Worm (Caenorhabditis elegans) whole organism, late embryonic: ENCODE measurements around the gene nhr-27.
A peak's percentile ranks its signal among the peaks of the same experiment; 100 is the strongest.

ENCODE experiments used
- C08G9.2 ChIP-seq: sonication (generic microtip); optimal IDR thresholded peaks from 2 replicates; lab custom pipeline; 2016; ENCODE audit warnings: mild to moderate bottlenecking, missing genetic modification characterization, moderate library complexity, missing compliant biosample characterization
- F13H6.1 ChIP-seq: sonication (generic microtip); optimal IDR thresholded peaks from 2 replicates; lab custom pipeline; 2016; ENCODE audit warnings: missing genetic modification characterization, missing compliant biosample characterization
- K02D7.2 ChIP-seq: sonication (generic microtip); optimal IDR thresholded peaks from 2 replicates; lab custom pipeline; 2017; ENCODE audit warnings: mild to moderate bottlenecking, missing genetic modification characterization, missing compliant biosample characterization
- K09A11.1 ChIP-seq: sonication (generic microtip); optimal IDR thresholded peaks from 2 replicates; lab custom pipeline; 2017; ENCODE audit warnings: antibody characterized with exemption, mild to moderate bottlenecking, missing genetic modification characterization, missing compliant biosample characterization; ENCODE audit not compliant: insufficient read depth
- T23F11.4 ChIP-seq: fragments of 200-800 bp; sonication (Bioruptor generic); optimal IDR thresholded peaks from 2 replicates; lab custom pipeline; 2018; ENCODE audit warnings: mild to moderate bottlenecking, missing genetic modification characterization, missing compliant biosample characterization
- ahr-1 ChIP-seq: sonication (generic microtip); optimal IDR thresholded peaks from 2 replicates; lab custom pipeline; 2016; ENCODE audit warnings: missing genetic modification characterization, missing compliant biosample characterization
- ama-1 ChIP-seq: fragments of 150-350 bp; optimal IDR thresholded peaks from 2 replicates; lab custom pipeline; 2014
- ceh-14 ChIP-seq: sonication (generic microtip); optimal IDR thresholded peaks from 2 replicates; lab custom pipeline; 2016; ENCODE audit warnings: missing genotype, missing genetic modification characterization, missing compliant biosample characterization
- ceh-18 ChIP-seq: sonication (generic microtip); optimal IDR thresholded peaks from 2 replicates; lab custom pipeline; 2016; ENCODE audit warnings: missing genetic modification characterization, missing compliant biosample characterization
- ceh-19 ChIP-seq: fragments of 200-800 bp; sonication (Bioruptor generic); optimal IDR thresholded peaks from 2 replicates; lab custom pipeline; 2018; ENCODE audit warnings: mild to moderate bottlenecking, missing genetic modification characterization, missing compliant biosample characterization
- ceh-2 ChIP-seq: sonication (generic microtip); optimal IDR thresholded peaks from 2 replicates; lab custom pipeline; 2016; ENCODE audit warnings: missing genotype, missing genetic modification characterization, missing compliant biosample characterization
- ceh-22 ChIP-seq: sonication (generic microtip); optimal IDR thresholded peaks from 2 replicates; lab custom pipeline; 2017; ENCODE audit warnings: missing biosample characterization, missing genetic modification characterization
- ceh-24 ChIP-seq: sonication (generic microtip); optimal IDR thresholded peaks from 2 replicates; lab custom pipeline; 2016; ENCODE audit warnings: mild to moderate bottlenecking, missing genetic modification characterization, missing compliant biosample characterization
- ceh-31 ChIP-seq: sonication (generic microtip); optimal IDR thresholded peaks from 2 replicates; lab custom pipeline; 2016; ENCODE audit warnings: missing genetic modification characterization, missing compliant biosample characterization
- ceh-34 ChIP-seq: sonication (generic microtip); optimal IDR thresholded peaks from 2 replicates; lab custom pipeline; 2016; ENCODE audit warnings: mild to moderate bottlenecking, missing genetic modification characterization, missing compliant biosample characterization
- ceh-6 ChIP-seq: fragments of 200-800 bp; sonication (Bioruptor generic); optimal IDR thresholded peaks from 2 replicates; lab custom pipeline; 2018; ENCODE audit warnings: mild to moderate bottlenecking, missing genetic modification characterization, missing compliant biosample characterization
- dmd-4 ChIP-seq: sonication (generic microtip); optimal IDR thresholded peaks from 2 replicates; lab custom pipeline; 2016; ENCODE audit warnings: borderline replicate concordance, missing genetic modification characterization, missing compliant biosample characterization
- dve-1 ChIP-seq: sonication (generic microtip); optimal IDR thresholded peaks from 2 replicates; lab custom pipeline; 2017; ENCODE audit warnings: antibody characterized with exemption, mild to moderate bottlenecking, missing genetic modification characterization, missing compliant biosample characterization
- elt-2 ChIP-seq: sonication (generic microtip); optimal IDR thresholded peaks from 2 replicates; lab custom pipeline; 2016; ENCODE audit warnings: missing genetic modification reagents, missing genetic modification characterization, missing compliant biosample characterization
- ets-4 ChIP-seq: sonication (generic microtip); optimal IDR thresholded peaks from 2 replicates; lab custom pipeline; 2016; ENCODE audit warnings: missing genetic modification characterization, missing compliant biosample characterization
- eyg-1 ChIP-seq: sonication (generic microtip); optimal IDR thresholded peaks from 2 replicates; lab custom pipeline; 2016; ENCODE audit warnings: missing genotype, missing genetic modification characterization, missing compliant biosample characterization
- fkh-6 ChIP-seq: sonication (generic microtip); optimal IDR thresholded peaks from 2 replicates; lab custom pipeline; 2016; ENCODE audit warnings: missing genetic modification characterization, missing compliant biosample characterization
- hlh-13 ChIP-seq: fragments of 200-800 bp; sonication (Bioruptor generic); optimal IDR thresholded peaks from 2 replicates; lab custom pipeline; 2018; ENCODE audit warnings: mild to moderate bottlenecking, missing genetic modification characterization, missing compliant biosample characterization
- hlh-15 ChIP-seq: sonication (generic microtip); optimal IDR thresholded peaks from 2 replicates; lab custom pipeline; 2016; ENCODE audit warnings: missing genetic modification characterization, missing compliant biosample characterization
- hlh-6 ChIP-seq: sonication (generic microtip); optimal IDR thresholded peaks from 2 replicates; lab custom pipeline; 2016; ENCODE audit warnings: missing genotype, missing genetic modification characterization, missing compliant biosample characterization
- hlh-8 ChIP-seq: sonication (generic microtip); optimal IDR thresholded peaks from 2 replicates; lab custom pipeline; 2016; ENCODE audit warnings: missing genotype, missing genetic modification characterization, missing compliant biosample characterization
- madf-2 ChIP-seq: sonication (generic microtip); optimal IDR thresholded peaks from 2 replicates; lab custom pipeline; 2017; ENCODE audit warnings: missing genetic modification characterization, missing compliant biosample characterization
- nfya-1 ChIP-seq: sonication (generic microtip); optimal IDR thresholded peaks from 2 replicates; lab custom pipeline; 2017; ENCODE audit warnings: missing genetic modification characterization, mild to moderate bottlenecking, missing compliant biosample characterization, antibody characterized with exemption, moderate library complexity
- nhr-232 ChIP-seq: sonication (generic microtip); optimal IDR thresholded peaks from 2 replicates; lab custom pipeline; 2016; ENCODE audit warnings: missing genetic modification characterization, missing compliant biosample characterization
- npax-4 ChIP-seq: sonication (generic microtip); optimal IDR thresholded peaks from 2 replicates; lab custom pipeline; 2016; ENCODE audit warnings: missing genetic modification characterization, missing compliant biosample characterization
- odd-2 ChIP-seq: sonication (generic microtip); optimal IDR thresholded peaks from 2 replicates; lab custom pipeline; 2017; ENCODE audit warnings: antibody characterized with exemption, mild to moderate bottlenecking, missing genetic modification characterization, missing compliant biosample characterization
- pat-9 ChIP-seq: fragments of 200-800 bp; sonication (Bioruptor generic); optimal IDR thresholded peaks from 2 replicates; lab custom pipeline; 2018; ENCODE audit warnings: mild to moderate bottlenecking, missing genetic modification characterization, moderate library complexity, missing compliant biosample characterization
- pha-2 ChIP-seq: sonication (generic microtip); optimal IDR thresholded peaks from 2 replicates; lab custom pipeline; 2017; ENCODE audit warnings: mild to moderate bottlenecking, missing genetic modification characterization, missing compliant biosample characterization
- pqm-1 ChIP-seq: sonication (generic microtip); optimal IDR thresholded peaks from 2 replicates; lab custom pipeline; 2016; ENCODE audit warnings: missing genetic modification characterization, missing compliant biosample characterization
- pros-1 ChIP-seq: fragments of 150-350 bp; optimal IDR thresholded peaks from 2 replicates; lab custom pipeline; 2014; ENCODE audit warnings: missing biosample characterization, missing genetic modification reagents, missing genetic modification characterization
- ref-2 ChIP-seq: sonication (generic microtip); optimal IDR thresholded peaks from 2 replicates; lab custom pipeline; 2016; ENCODE audit warnings: missing genetic modification characterization, missing compliant biosample characterization
- rnt-1 ChIP-seq: sonication (generic microtip); optimal IDR thresholded peaks from 2 replicates; lab custom pipeline; 2016; ENCODE audit warnings: missing genetic modification characterization, missing compliant biosample characterization
- sdc-2 ChIP-seq: sonication (generic microtip); optimal IDR thresholded peaks from 2 replicates; lab custom pipeline; 2016; ENCODE audit warnings: missing genotype, missing genetic modification characterization, missing compliant biosample characterization
- sox-2 ChIP-seq: fragments of 200-800 bp; sonication (Bioruptor generic); IDR thresholded peaks from 2 replicates; pipeline ENCODE4 v1.3.6; 2022; ENCODE audit warnings: missing genetic modification reagents, missing genetic modification characterization, missing compliant biosample characterization
- syd-9 ChIP-seq: sonication (generic microtip); optimal IDR thresholded peaks from 2 replicates; lab custom pipeline; 2016; ENCODE audit warnings: mild to moderate bottlenecking, missing genetic modification characterization, moderate library complexity, missing compliant biosample characterization
- tbx-2 ChIP-seq: sonication (generic microtip); optimal IDR thresholded peaks from 2 replicates; lab custom pipeline; 2016; ENCODE audit warnings: missing genetic modification characterization, missing compliant biosample characterization
- unc-42 ChIP-seq: sonication (generic microtip); optimal IDR thresholded peaks from 2 replicates; lab custom pipeline; 2016; ENCODE audit warnings: missing genotype, missing genetic modification characterization, missing compliant biosample characterization
- unc-55 ChIP-seq: sonication (generic microtip); optimal IDR thresholded peaks from 2 replicates; lab custom pipeline; 2017; ENCODE audit warnings: missing biosample characterization, missing genetic modification reagents, missing genetic modification characterization
- unc-86 ChIP-seq: sonication (generic microtip); optimal IDR thresholded peaks from 2 replicates; lab custom pipeline; 2016; ENCODE audit warnings: missing genetic modification characterization, missing compliant biosample characterization
- zip-5 ChIP-seq: sonication (generic microtip); optimal IDR thresholded peaks from 2 replicates; lab custom pipeline; 2016; ENCODE audit warnings: missing genetic modification characterization, missing compliant biosample characterization

nhr-27 gene

ce11 chrX:12678532-12678931 lies 129.6 kb downstream of the nhr-27 start, which contains the start of gene adt-1:
Gene adt-1 (plus strand): TSS chrX:12678832.
- TF ChIP-seq hlh-15 (tag; lab: Kevin White, UChicago) (no peak), unc-86 (tag; lab: Kevin White, UChicago) (no peak), pqm-1 (tag; lab: Kevin White, UChicago) (no peak), hlh-13 (GFP tag; lab: Kevin White, UChicago) (no peak), zip-5 (no peak), ceh-6 (GFP tag; lab: Kevin White, UChicago) (no peak), T23F11.4 (GFP tag; lab: Kevin White, UChicago) (no peak), ahr-1 (tag; lab: Kevin White, UChicago) (no peak), pros-1 (no peak), hlh-6 (tag; lab: Kevin White, UChicago) (no peak), madf-2 (tag; lab: Kevin White, UChicago) (no peak)

- TF ChIP-seq ceh-22 (tag; lab: Kevin White, UChicago) = no peak
- TF ChIP-seq ama-1 (lab: Kevin White, UChicago) = no peak
- no peak for TF ChIP-seq ref-2 (tag; lab: Kevin White, UChicago)
- TF ChIP-seq ceh-14 (tag; lab: Kevin White, UChicago) = no peak
- no peak for TF ChIP-seq dve-1 (tag; lab: Kevin White, UChicago)
- TF ChIP-seq sdc-2 (tag; lab: Kevin White, UChicago) = no peak
- TF ChIP-seq eyg-1 (tag; lab: Kevin White, UChicago) = no peak
- TF ChIP-seq npax-4 = no peak
Observed at ce11 chrX:12677113-12677512, 131.0 kb downstream of the nhr-27 start.

- no peak for TF ChIP-seq K02D7.2 (tag; lab: Kevin White, UChicago)
- TF ChIP-seq rnt-1 (tag; lab: Kevin White, UChicago) = peak; percentile 53
- no peak for TF ChIP-seq ets-4
- peak; percentile 89 for TF ChIP-seq elt-2
- TF ChIP-seq unc-42 (tag; lab: Kevin White, UChicago) = no peak
- peak; percentile 7 for TF ChIP-seq ceh-18 (tag; lab: Kevin White, UChicago)
- no peak for TF ChIP-seq nhr-232 (tag; lab: Kevin White, UChicago)
- peak; percentile 38 for TF ChIP-seq unc-55 (GFP tag; lab: Kevin White, UChicago)
- TF ChIP-seq, all 69 proteins: peak for 4
Observed at ce11 chrX:12671638-12672290, 136.4 kb downstream of the nhr-27 start.

- no peak for TF ChIP-seq odd-2 (tag; lab: Kevin White, UChicago)
- TF ChIP-seq ceh-31 (tag; lab: Kevin White, UChicago) = peak; percentile 90
- TF ChIP-seq ceh-24 (tag; lab: Kevin White, UChicago) = no peak
- peak; percentile 56 for TF ChIP-seq hlh-8 (tag; lab: Kevin White, UChicago)
- peak; percentile 34 for TF ChIP-seq F13H6.1 (tag; lab: Kevin White, UChicago)
- peak; percentile 38 for TF ChIP-seq C08G9.2 (tag; lab: Kevin White, UChicago)
- peak; percentile 55 for TF ChIP-seq ceh-2
- peak; percentile 58 for TF ChIP-seq syd-9 (tag; lab: Kevin White, UChicago)
- peak; percentile 42 for TF ChIP-seq fkh-6 (tag; lab: Kevin White, UChicago)
- peak; percentile 20 for TF ChIP-seq pat-9 (tag; lab: Kevin White, UChicago)
- TF ChIP-seq pros-1 = peak; percentile 64
- peak; percentile 6 for TF ChIP-seq pha-2 (tag; lab: Kevin White, UChicago)
- peak; percentile 7; the same call in 1 of the 2 replicates for TF ChIP-seq sox-2
- TF ChIP-seq dve-1 (tag; lab: Kevin White, UChicago) = peak; percentile 56
- peak; percentile 75 for TF ChIP-seq sdc-2 (tag; lab: Kevin White, UChicago)
- peak; percentile 46 for TF ChIP-seq ceh-19 (GFP tag; lab: Kevin White, UChicago)
- TF ChIP-seq unc-42 (tag; lab: Kevin White, UChicago) = peak; percentile 92
- TF ChIP-seq ets-4 = peak; percentile 5
- peak; percentile 71 for TF ChIP-seq ceh-34
- peak; percentile 31 for TF ChIP-seq dmd-4 (tag; lab: Kevin White, UChicago)
- peak; percentile 1 for TF ChIP-seq ceh-22 (tag; lab: Kevin White, UChicago)
- TF ChIP-seq nfya-1 (tag; lab: Kevin White, UChicago) = peak; percentile 79
- peak; percentile 89 for TF ChIP-seq tbx-2 (tag; lab: Kevin White, UChicago)
- no peak for TF ChIP-seq K09A11.1
- peak; percentile 2 for TF ChIP-seq npax-4
- TF ChIP-seq ahr-1 (tag; lab: Kevin White, UChicago) = no peak
- no peak for TF ChIP-seq pqm-1 (tag; lab: Kevin White, UChicago)
- TF ChIP-seq elt-2 = peak; percentile 43
Observed at ce11 chrX:12670385-12670784, 137.7 kb downstream of the nhr-27 start.
